Worm (Caenorhabditis elegans): ENCODE results near the gene K01F9.2.

- TF ChIP-seq ceh-30 (tag; optimal IDR thresholded peaks at IDR 0.05) (no peak), pax-1 (tag; optimal IDR thresholded peaks at IDR 0.05) (no peak), pha-4 (tag; optimal IDR thresholded peaks at IDR 0.05) (no peak), unc-3 (GFP tag; conservative IDR thresholded peaks at IDR 0.05) (no peak), unc-3 (tag; optimal IDR thresholded peaks at IDR 0.05) (no peak), C08G9.2 (tag; optimal IDR thresholded peaks at IDR 0.05) (no peak), ceh-2 (tag; optimal IDR thresholded peaks at IDR 0.05) (no peak), pag-3 (tag; optimal IDR thresholded peaks at IDR 0.05; ENCODE audit: borderline replicate concordance) (no peak), syd-9 (tag; optimal IDR thresholded peaks at IDR 0.05) (no peak), ceh-19 (GFP tag; optimal IDR thresholded peaks at IDR 0.05) (no peak)
Observed at ce11 chrIII:8858482-8858881, 18.4 kb downstream of the K01F9.2 start.
